Worm (Caenorhabditis elegans) whole organism, early embryonic: ENCODE measurements around the gene T11F9.14.

Source experiments
- F13C5.2 ChIP-seq: sonication (generic microtip); optimal IDR thresholded peaks from 2 replicates; lab custom pipeline; 2017; ENCODE audit warnings: mild to moderate bottlenecking, missing genetic modification characterization, inconsistent platforms, missing compliant biosample characterization
- ama-1 ChIP-seq: fragments of 150-350 bp; optimal IDR thresholded peaks from 2 replicates; lab custom pipeline; 2014
- ceh-36 ChIP-seq: sonication (generic microtip); optimal IDR thresholded peaks from 2 replicates; lab custom pipeline; 2016; ENCODE audit warnings: missing genetic modification characterization, inconsistent platforms, missing compliant biosample characterization
- hmbx-1 ChIP-seq: sonication (generic microtip); optimal IDR thresholded peaks from 2 replicates; lab custom pipeline; 2016; ENCODE audit warnings: mild to moderate bottlenecking, missing genetic modification characterization, missing compliant biosample characterization
- tbx-37 ChIP-seq: fragments of 200-800 bp; sonication (Bioruptor generic); conservative IDR thresholded peaks from 2 replicates; pipeline ENCODE4 v1.3.6; 2022; ENCODE audit warnings: missing genetic modification reagents, missing genetic modification characterization, missing compliant biosample characterization

DNA sequence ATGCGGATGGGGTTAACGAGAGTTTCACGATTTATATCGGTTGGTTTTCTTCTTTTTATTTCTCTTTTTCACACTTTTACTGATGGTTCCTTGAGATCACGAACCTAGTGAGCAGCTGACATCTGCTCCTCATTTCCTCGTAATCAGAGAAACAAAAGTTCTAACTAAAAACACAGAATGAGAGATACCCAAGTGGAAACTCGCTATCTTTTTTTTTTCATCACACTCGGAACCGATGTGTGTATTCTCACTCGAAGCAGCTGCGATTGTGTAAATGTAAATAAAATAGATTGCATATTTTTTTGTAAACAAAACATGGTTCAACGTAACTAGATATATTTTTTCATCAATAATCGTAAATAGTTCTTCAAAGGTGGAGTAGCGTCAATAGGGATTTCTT is 25.7 kb upstream of the T11F9.14 start:
- no peak for TF ChIP-seq F13C5.2
- no peak for TF ChIP-seq hmbx-1 (tag; lab: Kevin White, UChicago)
- TF ChIP-seq ceh-36 (tag; lab: Kevin White, UChicago), result no peak
- TF ChIP-seq tbx-37 (GFP tag; lab: Robert Waterston, UW), result no peak
- TF ChIP-seq ama-1 (lab: Kevin White, UChicago), result no peak
